Worm (Caenorhabditis elegans) whole organism, L3 larva: ENCODE measurements around the gene arg-1.
"Not testable (repeated sequence)": the region's sequence is repeated elsewhere in the genome, so short reads cannot be mapped to it uniquely, and the experiment has no call there.

ENCODE experiments used
- R02D3.7 ChIP-seq: fragments of 150-350 bp; optimal IDR thresholded peaks from 2 replicates; lab custom pipeline; 2014; ENCODE audit warnings: missing biosample characterization, missing genetic modification characterization
- ceh-82 ChIP-seq: fragments of 150-350 bp; optimal IDR thresholded peaks from 2 replicates; lab custom pipeline; 2014; ENCODE audit warnings: missing biosample characterization, missing genetic modification characterization
- elt-3 ChIP-seq, 3 experiments: fragments of 150-350 bp in 1 of 3; sonication (generic microtip) in 2 of 3; optimal IDR thresholded peaks; 2 replicates in 2 of 3; 4 replicates in 1 of 3; lab custom pipeline; 2014 to 2017; ENCODE audit warnings: missing biosample characterization in 3 of 3, missing genetic modification characterization in 3 of 3
- lin-39 ChIP-seq: fragments of 150-350 bp; optimal IDR thresholded peaks from 2 replicates; lab custom pipeline; 2018; ENCODE audit warnings: missing biosample characterization, missing genetic modification reagents, missing genetic modification characterization
- lsy-12 ChIP-seq: sonication (generic microtip); optimal IDR thresholded peaks from 2 replicates; lab custom pipeline; 2016; ENCODE audit warnings: mild to moderate bottlenecking, missing genetic modification characterization, missing compliant biosample characterization
- nhr-237 ChIP-seq: fragments of 150-350 bp; optimal IDR thresholded peaks from 2 replicates; lab custom pipeline; 2014; ENCODE audit warnings: missing biosample characterization, missing genetic modification characterization
- nhr-28 ChIP-seq: fragments of 150-350 bp; optimal IDR thresholded peaks from 2 replicates; lab custom pipeline; 2014; ENCODE audit warnings: missing biosample characterization, missing genetic modification characterization
- nhr-76 ChIP-seq: fragments of 150-350 bp; sonication (generic microtip); optimal IDR thresholded peaks from 5 replicates; lab custom pipeline; 2014; ENCODE audit warnings: missing biosample characterization, missing genetic modification characterization
- pqm-1 ChIP-seq: fragments of 150-350 bp; optimal IDR thresholded peaks from 2 replicates; lab custom pipeline; 2017; ENCODE audit warnings: missing biosample characterization, missing genetic modification characterization, inconsistent platforms
- snpc-4 ChIP-seq: fragments of 150-350 bp; optimal IDR thresholded peaks from 2 replicates; lab custom pipeline; 2014; ENCODE audit warnings: missing biosample characterization, missing genetic modification characterization
- ztf-4 ChIP-seq: fragments of 150-350 bp; optimal IDR thresholded peaks from 2 replicates; lab custom pipeline; 2014; ENCODE audit warnings: missing biosample characterization, missing genetic modification characterization

ce11 chrX:1746117-1746516 is 40.6 kb upstream of the arg-1 start, which contains the start of gene Y75D11A.3:
- TF ChIP-seq R02D3.7 (tag; lab: Kevin White, UChicago); elt-3 (tag; optimal IDR thresholded peaks at IDR 0.05; lab: Kevin White, UChicago); ceh-82; nhr-28 (tag; lab: Kevin White, UChicago); nhr-237 (tag; lab: Kevin White, UChicago); nhr-76 (tag; lab: Kevin White, UChicago); snpc-4 (tag; lab: Kevin White, UChicago); ztf-4 (tag; lab: Kevin White, UChicago); lsy-12 (tag; lab: Kevin White, UChicago); lin-39 (tag; lab: Kevin White, UChicago); pqm-1: not testable (repeated sequence)
